Fruit fly (Drosophila melanogaster): Measurements from ENCODE around the gene CG34280.
A peak's percentile ranks its signal among the peaks of the same experiment; 100 is the strongest.

CG34280 gene

DNA sequence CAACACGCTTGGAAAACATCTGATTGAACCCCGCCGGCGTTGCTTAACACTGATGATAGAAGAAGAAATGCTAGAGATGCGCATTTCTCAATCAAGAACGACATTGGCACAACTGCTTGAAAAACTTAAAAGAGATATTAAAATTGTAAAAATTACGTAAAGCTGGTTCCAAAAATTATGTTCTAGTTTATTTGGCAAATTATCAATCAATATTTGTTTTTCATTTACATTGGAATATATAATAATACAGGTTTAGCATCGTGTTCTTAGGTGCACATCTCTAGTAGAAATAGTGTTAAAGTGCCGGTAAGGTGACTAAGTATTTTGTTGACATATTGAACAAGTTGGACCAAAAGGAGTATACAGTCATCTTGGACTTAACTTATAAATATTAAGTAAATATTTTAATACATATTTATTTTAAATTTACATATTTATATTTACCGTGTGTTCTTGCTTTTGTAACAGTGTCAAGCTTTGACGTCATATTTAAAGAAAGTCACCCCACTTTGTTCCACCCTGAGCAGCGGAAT lies 12.1 kb downstream of the CG34280 start, which contains the start of the genes Brf and sds22 (continued):
- peak; percentile 99 for TF ChIP-seq sens (GFP tag)
- peak; percentile 91 for TF ChIP-seq ara (GFP tag; IDR thresholded peaks at IDR 0.05)
- peak in 1 of 2 experiments; percentile 95 for TF ChIP-seq eve (GFP tag; optimal IDR thresholded peaks at IDR 0.05)
- peak; percentile 66 for TF ChIP-seq Adf1 (GFP tag; IDR thresholded peaks at IDR 0.05)
- peak; percentile 92 for TF ChIP-seq wdn (GFP tag; IDR thresholded peaks at IDR 0.05)
- TF ChIP-seq caup (GFP tag; optimal IDR thresholded peaks at IDR 0.05; ENCODE audit: severe bottlenecking), result peak; percentile 94
- peak; percentile 97 for TF ChIP-seq CG3847 (GFP tag; IDR thresholded peaks at IDR 0.05)
- TF ChIP-seq CG15011 (GFP tag; optimal IDR thresholded peaks at IDR 0.05), result peak; percentile 83
- peak; percentile 84; the same call in 1 of the 2 replicates for TF ChIP-seq ro (GFP tag; IDR thresholded peaks at IDR 0.05)
- TF ChIP-seq CG6175 (GFP tag; IDR thresholded peaks at IDR 0.05), result peak; percentile 84
- TF ChIP-seq bowl (GFP tag; IDR thresholded peaks at IDR 0.05), result peak; percentile 42; the same call in 1 of the 2 replicates
- peak; percentile 89 for TF ChIP-seq ssp (GFP tag; IDR thresholded peaks at IDR 0.05)
- TF ChIP-seq Blimp-1 (GFP tag; optimal IDR thresholded peaks at IDR 0.05), result peak; percentile 91
- peak; percentile 48 for TF ChIP-seq CG14965 (GFP tag; optimal IDR thresholded peaks at IDR 0.05; ENCODE audit: borderline replicate concordance)
- peak; percentile 99 for TF ChIP-seq Ets65A (GFP tag)
- peak; percentile 45 for TF ChIP-seq Dref (GFP tag; IDR thresholded peaks at IDR 0.05)
- peak; percentile 93 for TF ChIP-seq Dek (tag; optimal IDR thresholded peaks at IDR 0.05)
- peak; percentile 95 for TF ChIP-seq bcd (GFP tag; optimal IDR thresholded peaks at IDR 0.05)
- no peak for TF ChIP-seq Trl (optimal IDR thresholded peaks at IDR 0.05)
- TF ChIP-seq Trl (GFP tag; optimal IDR thresholded peaks at IDR 0.05), result peak; percentile 96
- TF ChIP-seq Oaz (GFP tag; IDR thresholded peaks at IDR 0.05), result peak; percentile 84
- peak; percentile 96 for TF ChIP-seq Ptx1 (GFP tag; IDR thresholded peaks at IDR 0.05)
- 0 out of 3 replicates have a peak, but pooled peaks have one; percentile 40 for TF ChIP-seq CG6791 (GFP tag; IDR thresholded peaks at IDR 0.05; ENCODE audit: partially characterized antibody)
- TF ChIP-seq dm (GFP tag; optimal IDR thresholded peaks at IDR 0.05), result peak; percentile 95
- no peak for TF ChIP-seq CG8478 (optimal IDR thresholded peaks at IDR 0.05)
- peak; percentile 92 for TF ChIP-seq HHEX (GFP tag; optimal IDR thresholded peaks at IDR 0.05)
- peak; percentile 48; the same call in 2 of the 3 replicates for TF ChIP-seq sr (GFP tag; IDR thresholded peaks at IDR 0.05)
- peak; percentile 84 for TF ChIP-seq cwo (GFP tag; optimal IDR thresholded peaks at IDR 0.05)
- peak; percentile 96 for TF ChIP-seq unpg (GFP tag; optimal IDR thresholded peaks at IDR 0.05)
- TF ChIP-seq CG2120 (GFP tag; optimal IDR thresholded peaks at IDR 0.05), result peak; percentile 98
- TF ChIP-seq eyg (GFP tag; optimal IDR thresholded peaks at IDR 0.05), result peak; percentile 80
- TF ChIP-seq CG11695 (GFP tag; IDR thresholded peaks at IDR 0.05), result peak; percentile 87
- peak; percentile 93 for TF ChIP-seq Antp (GFP tag; optimal IDR thresholded peaks at IDR 0.05)
- TF ChIP-seq sima (GFP tag; optimal IDR thresholded peaks at IDR 0.05), result peak; percentile 62
- TF ChIP-seq Deaf1 (tag; optimal IDR thresholded peaks at IDR 0.05), result peak; percentile 75
- TF ChIP-seq CkIIα-i1 (GFP tag; IDR thresholded peaks at IDR 0.05), result no peak
- peak; percentile 95 for TF ChIP-seq ranshi (GFP tag; IDR thresholded peaks at IDR 0.05)
- TF ChIP-seq ttk (GFP tag; IDR thresholded peaks at IDR 0.05), result peak; percentile 94
- TF ChIP-seq gce (GFP tag; IDR thresholded peaks at IDR 0.05), result peak; percentile 63; the same call in 1 of the 3 replicates
- TF ChIP-seq CG8359 (GFP tag; optimal IDR thresholded peaks at IDR 0.05; ENCODE audit: borderline replicate concordance), result peak; percentile 80
- peak; percentile 88 for TF ChIP-seq CG2202 (tag; optimal IDR thresholded peaks at IDR 0.05)
- peak; percentile 91 for TF ChIP-seq CG10366 (GFP tag; IDR thresholded peaks at IDR 0.05)
- TF ChIP-seq CG9609 (GFP tag; optimal IDR thresholded peaks at IDR 0.05), result peak; percentile 97
- peak; percentile 88 for TF ChIP-seq CG10565 (GFP tag; optimal IDR thresholded peaks at IDR 0.05)
- TF ChIP-seq grau (tag; optimal IDR thresholded peaks at IDR 0.05), result peak; percentile 95
- TF ChIP-seq CG13894 (tag; optimal IDR thresholded peaks at IDR 0.05), result peak; percentile 95
- TF ChIP-seq cg (GFP tag; optimal IDR thresholded peaks at IDR 0.05), result no peak
- peak; percentile 79; the same call in 1 of the 2 replicates for TF ChIP-seq Awh (GFP tag; IDR thresholded peaks at IDR 0.05)
- TF ChIP-seq YL-1 (GFP tag; optimal IDR thresholded peaks at IDR 0.05), result peak; percentile 80
- peak; percentile 54 for TF ChIP-seq CG4707 (GFP tag; optimal IDR thresholded peaks at IDR 0.05)
- no peak for TF ChIP-seq abd-A (tag; optimal IDR thresholded peaks at IDR 0.05)
